Worm (Caenorhabditis elegans): ENCODE data around the gene clc-19.

The clc-19 gene

ce11 chrIII:861819-862356 is 11.5 kb downstream of the clc-19 start, which contains the start of gene arx-4 (continued):
- TF ChIP-seq dpl-1 (GFP tag; optimal IDR thresholded peaks at IDR 0.05) (peak in 1 of 3 experiments; percentile 26), efl-1 (optimal IDR thresholded peaks at IDR 0.05) (no peak), efl-1 (GFP tag; optimal IDR thresholded peaks at IDR 0.05 in 1 of 2) (peak; percentile 16 to 84), ama-1 (optimal IDR thresholded peaks at IDR 0.05) (no peak), mef-2 (tag; optimal IDR thresholded peaks at IDR 0.05) (no peak), lin-13 (GFP tag; optimal IDR thresholded peaks at IDR 0.05) (no peak), nhr-237 (tag; optimal IDR thresholded peaks at IDR 0.05) (no peak), dsc-1 (tag; optimal IDR thresholded peaks at IDR 0.05) (no peak), nhr-71 (tag; optimal IDR thresholded peaks at IDR 0.05) (peak; percentile 11), elt-3 (tag; optimal IDR thresholded peaks at IDR 0.05) (no peak), fkh-8 (tag; optimal IDR thresholded peaks at IDR 0.05) (no peak), blmp-1 (tag; optimal IDR thresholded peaks at IDR 0.05) (peak; percentile 66), ztf-11 (tag; optimal IDR thresholded peaks at IDR 0.05) (no peak), ztf-4 (tag; optimal IDR thresholded peaks at IDR 0.05) (no peak), nhr-28 (tag; optimal IDR thresholded peaks at IDR 0.05) (no peak), zag-1 (tag; optimal IDR thresholded peaks at IDR 0.05) (no peak), unc-30 (tag; optimal IDR thresholded peaks at IDR 0.05) (no peak), zip-4 (GFP tag; optimal IDR thresholded peaks at IDR 0.05) (no peak)

ce11 chrIII:859898-860297 is 13.5 kb downstream of the clc-19 start, which contains the start of gene exos-4.2:
Gene exos-4.2, plus strand, starts transcription at chrIII:860198.
- TF ChIP-seq lin-35 (GFP tag; optimal IDR thresholded peaks at IDR 0.05) (no peak), nhr-12 (tag; optimal IDR thresholded peaks at IDR 0.05) (no peak), egl-27 (tag; optimal IDR thresholded peaks at IDR 0.05) (no peak), nhr-47 (tag; optimal IDR thresholded peaks at IDR 0.05) (no peak), dsc-1 (tag; optimal IDR thresholded peaks at IDR 0.05) (no peak), unc-30 (tag; optimal IDR thresholded peaks at IDR 0.05) (no peak)

- no peak for TF ChIP-seq ama-1 (optimal IDR thresholded peaks at IDR 0.05)
- no peak for TF ChIP-seq tbx-2 (tag; optimal IDR thresholded peaks at IDR 0.05)
- no peak for TF ChIP-seq zip-4 (GFP tag; optimal IDR thresholded peaks at IDR 0.05)
- no peak for TF ChIP-seq snu-23 (GFP tag; optimal IDR thresholded peaks at IDR 0.05)
- TF ChIP-seq ceh-8 (GFP tag; optimal IDR thresholded peaks at IDR 0.05): no peak
- TF ChIP-seq lir-3 (tag; optimal IDR thresholded peaks at IDR 0.05; ENCODE audit: poor library complexity): no peak
- TF ChIP-seq sox-4 (tag; optimal IDR thresholded peaks at IDR 0.05): no peak
Observed at ce11 chrIII:856908-857307, 16.5 kb downstream of the clc-19 start.

ce11 chrIII:856260-856659 is 17.1 kb downstream of the clc-19 start, which contains the start of gene K02F3.12:
Gene K02F3.12, plus strand, starts transcription at chrIII:856560.
- TF ChIP-seq mep-1 (tag; optimal IDR thresholded peaks at IDR 0.05) (no peak), pqm-1 (tag; optimal IDR thresholded peaks at IDR 0.05) (no peak), elt-3 (tag; optimal IDR thresholded peaks at IDR 0.05) (no peak), sox-4 (tag; optimal IDR thresholded peaks at IDR 0.05) (no peak), vab-15 (tag; optimal IDR thresholded peaks at IDR 0.05) (no peak), nhr-85 (tag) (no peak), C04F5.9 (tag; optimal IDR thresholded peaks at IDR 0.05) (no peak), nhr-77 (tag; optimal IDR thresholded peaks at IDR 0.05) (no peak), unc-30 (tag; optimal IDR thresholded peaks at IDR 0.05) (no peak), irx-1 (tag; optimal IDR thresholded peaks at IDR 0.05) (no peak), snu-23 (GFP tag; optimal IDR thresholded peaks at IDR 0.05) (no peak), ceh-90 (tag; optimal IDR thresholded peaks at IDR 0.05) (no peak)

- no peak for TF ChIP-seq nhr-85 (tag)
- peak; percentile 90 for TF ChIP-seq blmp-1 (tag; optimal IDR thresholded peaks at IDR 0.05)
- no peak for TF ChIP-seq aly-2 (tag; optimal IDR thresholded peaks at IDR 0.05)
- TF ChIP-seq snu-23 (GFP tag; optimal IDR thresholded peaks at IDR 0.05): peak; percentile 18
- TF ChIP-seq efl-1 (optimal IDR thresholded peaks at IDR 0.05): peak; percentile 16 to 32
- peak in 1 of 2 experiments; percentile 31 for TF ChIP-seq efl-1 (GFP tag; optimal IDR thresholded peaks at IDR 0.05 in 1 of 2)
- TF ChIP-seq lsy-2 (tag; optimal IDR thresholded peaks at IDR 0.05): peak; percentile 19 to 49
- TF ChIP-seq hpl-2 (GFP tag; optimal IDR thresholded peaks at IDR 0.05): no peak
- no peak for TF ChIP-seq unc-62 (GFP tag; optimal IDR thresholded peaks at IDR 0.05)
- TF ChIP-seq pax-3 (tag; optimal IDR thresholded peaks at IDR 0.05): no peak
- TF ChIP-seq irx-1 (tag; optimal IDR thresholded peaks at IDR 0.05): no peak
- TF ChIP-seq nhr-237 (tag; optimal IDR thresholded peaks at IDR 0.05): no peak
- peak in 1 of 3 experiments; percentile 48 for TF ChIP-seq dpl-1 (GFP tag; optimal IDR thresholded peaks at IDR 0.05)
- peak; percentile 36 to 56 for TF ChIP-seq lin-35 (GFP tag; optimal IDR thresholded peaks at IDR 0.05)
Observed at ce11 chrIII:853859-854359, 19.5 kb downstream of the clc-19 start, which contains the start of the genes rnp-5 and tag-51. Gene rnp-5, minus strand, starts transcription at chrIII:853909. Gene tag-51, plus strand, starts transcription at chrIII:854221.
